Worm (Caenorhabditis elegans) whole organism, late embryonic: ENCODE measurements around the gene C06E1.7.
A peak's percentile ranks its signal among the peaks of the same experiment; 100 is the strongest.

Source experiments
- C38D4.7 ChIP-seq: fragments of 200-800 bp; sonication (Bioruptor generic); optimal IDR thresholded peaks from 2 replicates; lab custom pipeline; 2018; ENCODE audit warnings: mild to moderate bottlenecking, missing genetic modification characterization, moderate library complexity, missing compliant biosample characterization
- K09A11.1 ChIP-seq: sonication (generic microtip); optimal IDR thresholded peaks from 2 replicates; lab custom pipeline; 2017; ENCODE audit warnings: antibody characterized with exemption, mild to moderate bottlenecking, missing genetic modification characterization, missing compliant biosample characterization; ENCODE audit not compliant: insufficient read depth
- T23F11.4 ChIP-seq: fragments of 200-800 bp; sonication (Bioruptor generic); optimal IDR thresholded peaks from 2 replicates; lab custom pipeline; 2018; ENCODE audit warnings: mild to moderate bottlenecking, missing genetic modification characterization, missing compliant biosample characterization
- ceh-14 ChIP-seq: sonication (generic microtip); optimal IDR thresholded peaks from 2 replicates; lab custom pipeline; 2016; ENCODE audit warnings: missing genotype, missing genetic modification characterization, missing compliant biosample characterization
- ceh-18 ChIP-seq: sonication (generic microtip); optimal IDR thresholded peaks from 2 replicates; lab custom pipeline; 2016; ENCODE audit warnings: missing genetic modification characterization, missing compliant biosample characterization
- ceh-19 ChIP-seq: fragments of 200-800 bp; sonication (Bioruptor generic); optimal IDR thresholded peaks from 2 replicates; lab custom pipeline; 2018; ENCODE audit warnings: mild to moderate bottlenecking, missing genetic modification characterization, missing compliant biosample characterization
- ceh-30 ChIP-seq: fragments of 150-350 bp; optimal IDR thresholded peaks from 2 replicates; lab custom pipeline; 2014; ENCODE audit warnings: missing biosample characterization, missing genetic modification characterization
- ceh-31 ChIP-seq: sonication (generic microtip); optimal IDR thresholded peaks from 2 replicates; lab custom pipeline; 2016; ENCODE audit warnings: missing genetic modification characterization, missing compliant biosample characterization
- ceh-45 ChIP-seq: fragments of 200-800 bp; sonication (Bioruptor generic); IDR thresholded peaks from 2 replicates; pipeline ENCODE4 v1.3.6; 2022; ENCODE audit warnings: missing genetic modification reagents, missing genetic modification characterization, missing compliant biosample characterization
- ceh-48 ChIP-seq: sonication (generic microtip); optimal IDR thresholded peaks from 2 replicates; lab custom pipeline; 2016; ENCODE audit warnings: missing genetic modification characterization, inconsistent platforms, missing compliant biosample characterization
- ceh-6 ChIP-seq: fragments of 200-800 bp; sonication (Bioruptor generic); optimal IDR thresholded peaks from 2 replicates; lab custom pipeline; 2018; ENCODE audit warnings: mild to moderate bottlenecking, missing genetic modification characterization, missing compliant biosample characterization
- ceh-9 ChIP-seq: sonication (generic microtip); optimal IDR thresholded peaks from 2 replicates; lab custom pipeline; 2016; ENCODE audit warnings: mild to moderate bottlenecking, missing genetic modification characterization, inconsistent platforms, missing compliant biosample characterization
- che-1 ChIP-seq: sonication (generic microtip); optimal IDR thresholded peaks from 2 replicates; lab custom pipeline; 2016; ENCODE audit warnings: mild to moderate bottlenecking, missing genetic modification characterization, missing compliant biosample characterization
- dmd-4 ChIP-seq: sonication (generic microtip); optimal IDR thresholded peaks from 2 replicates; lab custom pipeline; 2016; ENCODE audit warnings: borderline replicate concordance, missing genetic modification characterization, missing compliant biosample characterization
- elt-2 ChIP-seq: sonication (generic microtip); optimal IDR thresholded peaks from 2 replicates; lab custom pipeline; 2016; ENCODE audit warnings: missing genetic modification reagents, missing genetic modification characterization, missing compliant biosample characterization
- elt-4 ChIP-seq: sonication (generic microtip); optimal IDR thresholded peaks from 2 replicates; lab custom pipeline; 2016; ENCODE audit warnings: missing genetic modification characterization, missing compliant biosample characterization
- ets-4 ChIP-seq: sonication (generic microtip); optimal IDR thresholded peaks from 2 replicates; lab custom pipeline; 2016; ENCODE audit warnings: missing genetic modification characterization, missing compliant biosample characterization
- fkh-10 ChIP-seq: fragments of 150-350 bp; optimal IDR thresholded peaks from 2 replicates; lab custom pipeline; 2014; ENCODE audit warnings: missing biosample characterization, missing genetic modification reagents, missing genetic modification characterization
- hlh-13 ChIP-seq: fragments of 200-800 bp; sonication (Bioruptor generic); optimal IDR thresholded peaks from 2 replicates; lab custom pipeline; 2018; ENCODE audit warnings: mild to moderate bottlenecking, missing genetic modification characterization, missing compliant biosample characterization
- hlh-30 ChIP-seq: sonication (generic microtip); optimal IDR thresholded peaks from 2 replicates; lab custom pipeline; 2017; ENCODE audit warnings: antibody characterized with exemption, missing genetic modification characterization, missing compliant biosample characterization; ENCODE audit not compliant: insufficient read depth
- hlh-6 ChIP-seq: sonication (generic microtip); optimal IDR thresholded peaks from 2 replicates; lab custom pipeline; 2016; ENCODE audit warnings: missing genotype, missing genetic modification characterization, missing compliant biosample characterization
- hlh-8 ChIP-seq: sonication (generic microtip); optimal IDR thresholded peaks from 2 replicates; lab custom pipeline; 2016; ENCODE audit warnings: missing genotype, missing genetic modification characterization, missing compliant biosample characterization
- lin-11 ChIP-seq: fragments of 200-800 bp; sonication (Bioruptor generic); optimal IDR thresholded peaks from 2 replicates; lab custom pipeline; 2018; ENCODE audit warnings: mild to moderate bottlenecking, missing genetic modification characterization, missing compliant biosample characterization
- madf-2 ChIP-seq: sonication (generic microtip); optimal IDR thresholded peaks from 2 replicates; lab custom pipeline; 2017; ENCODE audit warnings: missing genetic modification characterization, missing compliant biosample characterization
- nfya-1 ChIP-seq: sonication (generic microtip); optimal IDR thresholded peaks from 2 replicates; lab custom pipeline; 2017; ENCODE audit warnings: missing genetic modification characterization, mild to moderate bottlenecking, missing compliant biosample characterization, antibody characterized with exemption, moderate library complexity
- nhr-11 ChIP-seq: fragments of 150-350 bp; optimal IDR thresholded peaks from 2 replicates; lab custom pipeline; 2014; ENCODE audit warnings: missing biosample characterization, missing genetic modification characterization
- nhr-232 ChIP-seq: sonication (generic microtip); optimal IDR thresholded peaks from 2 replicates; lab custom pipeline; 2016; ENCODE audit warnings: missing genetic modification characterization, missing compliant biosample characterization
- pag-3 ChIP-seq: sonication (generic microtip); optimal IDR thresholded peaks from 2 replicates; lab custom pipeline; 2016; ENCODE audit warnings: missing compliant biosample characterization, missing genetic modification characterization, borderline replicate concordance
- pros-1 ChIP-seq: fragments of 150-350 bp; optimal IDR thresholded peaks from 2 replicates; lab custom pipeline; 2014; ENCODE audit warnings: missing biosample characterization, missing genetic modification reagents, missing genetic modification characterization
- ref-2 ChIP-seq: sonication (generic microtip); optimal IDR thresholded peaks from 2 replicates; lab custom pipeline; 2016; ENCODE audit warnings: missing genetic modification characterization, missing compliant biosample characterization
- sox-2 ChIP-seq: fragments of 200-800 bp; sonication (Bioruptor generic); IDR thresholded peaks from 2 replicates; pipeline ENCODE4 v1.3.6; 2022; ENCODE audit warnings: missing genetic modification reagents, missing genetic modification characterization, missing compliant biosample characterization
- tbx-2 ChIP-seq: sonication (generic microtip); optimal IDR thresholded peaks from 2 replicates; lab custom pipeline; 2016; ENCODE audit warnings: missing genetic modification characterization, missing compliant biosample characterization
- tbx-7 ChIP-seq: sonication (generic microtip); optimal IDR thresholded peaks from 2 replicates; lab custom pipeline; 2016; ENCODE audit warnings: missing genotype, missing genetic modification characterization, missing compliant biosample characterization
- unc-3 ChIP-seq, 2 experiments: fragments of 200-800 bp in 1 of 2; sonication (Bioruptor generic) in 1 of 2; sonication (generic microtip) in 1 of 2; conservative IDR thresholded peaks in 1 of 2; optimal IDR thresholded peaks in 1 of 2; 2 replicates each; pipeline versions ENCODE4 v1.3.6 to Lab custom; 2016 to 2022; ENCODE audit warnings: missing compliant biosample characterization in 2 of 2, missing genetic modification characterization in 2 of 2, missing genetic modification reagents in 1 of 2
- unc-42 ChIP-seq: sonication (generic microtip); optimal IDR thresholded peaks from 2 replicates; lab custom pipeline; 2016; ENCODE audit warnings: missing genotype, missing genetic modification characterization, missing compliant biosample characterization
- unc-55 ChIP-seq: sonication (generic microtip); optimal IDR thresholded peaks from 2 replicates; lab custom pipeline; 2017; ENCODE audit warnings: missing biosample characterization, missing genetic modification reagents, missing genetic modification characterization
- unc-86 ChIP-seq: sonication (generic microtip); optimal IDR thresholded peaks from 2 replicates; lab custom pipeline; 2016; ENCODE audit warnings: missing genetic modification characterization, missing compliant biosample characterization
- ztf-16 ChIP-seq: sonication (generic microtip); optimal IDR thresholded peaks from 2 replicates; lab custom pipeline; 2017; ENCODE audit warnings: missing genetic modification characterization, missing compliant biosample characterization

The C06E1.7 gene

ce11 chrIII:8575359-8576101 is 18.0 kb downstream of the C06E1.7 start:
- TF ChIP-seq ceh-31 (tag; lab: Kevin White, UChicago), result no peak
- no peak for TF ChIP-seq unc-42
- no peak for TF ChIP-seq ceh-45
- no peak for TF ChIP-seq ceh-48 (tag; lab: Kevin White, UChicago)
- no peak for TF ChIP-seq ceh-19
- no peak for TF ChIP-seq lin-11 (tag; lab: Kevin White, UChicago)
- no peak for TF ChIP-seq nhr-11 (tag; lab: Kevin White, UChicago)
- no peak for TF ChIP-seq ets-4
- no peak for TF ChIP-seq nfya-1 (tag; lab: Kevin White, UChicago)
- TF ChIP-seq ceh-18, result no peak
- no peak for TF ChIP-seq sox-2
- no peak for TF ChIP-seq fkh-10 (GFP tag; lab: Kevin White, UChicago)
- no peak for TF ChIP-seq hlh-6 (tag; lab: Kevin White, UChicago)

ce11 chrIII:8574299-8574698 is 19.2 kb downstream of the C06E1.7 start:
- TF ChIP-seq elt-2 (tag; lab: Kevin White, UChicago) (peak; percentile 66), tbx-7 (tag; lab: Kevin White, UChicago) (no peak), che-1 (no peak), ceh-6 (GFP tag; lab: Kevin White, UChicago) (no peak)

ce11 chrIII:8573869-8574268 is 19.7 kb downstream of the C06E1.7 start:
- TF ChIP-seq nhr-232 (tag; lab: Kevin White, UChicago), result no peak
- TF ChIP-seq unc-86 (tag; lab: Kevin White, UChicago), result no peak
- TF ChIP-seq unc-55, result no peak
- TF ChIP-seq hlh-8 (tag; lab: Kevin White, UChicago), result no peak
- no peak for TF ChIP-seq ceh-9

ce11 chrIII:8573301-8573700 is 20.2 kb downstream of the C06E1.7 start:
- TF ChIP-seq ceh-14 (tag; lab: Kevin White, UChicago), result no peak

- TF ChIP-seq pag-3 (no peak), T23F11.4 (GFP tag; lab: Kevin White, UChicago) (no peak), ceh-19 (no peak), ztf-16 (no peak), C38D4.7 (no peak), ref-2 (tag; lab: Kevin White, UChicago) (peak; percentile 3), nfya-1 (tag; lab: Kevin White, UChicago) (no peak), elt-4 (tag; lab: Kevin White, UChicago) (no peak), unc-42 (peak; percentile 65), ceh-9 (no peak), pros-1 (no peak)
These were observed 21.7 kb downstream of the C06E1.7 start for ce11 chrIII:8571845-8572244.

- TF ChIP-seq unc-3 (GFP tag; conservative IDR thresholded peaks at IDR 0.05; lab: Robert Waterston, UW) (no peak), unc-3 (tag; optimal IDR thresholded peaks at IDR 0.05; lab: Kevin White, UChicago) (no peak), K09A11.1 (tag; lab: Kevin White, UChicago) (no peak), ceh-30 (tag; lab: Kevin White, UChicago) (no peak), hlh-30 (no peak), ceh-45 (no peak), hlh-13 (GFP tag; lab: Kevin White, UChicago) (no peak), madf-2 (tag; lab: Kevin White, UChicago) (no peak), dmd-4 (no peak), tbx-2 (tag; lab: Kevin White, UChicago) (no peak), elt-4 (tag; lab: Kevin White, UChicago) (no peak), T23F11.4 (GFP tag; lab: Kevin White, UChicago) (no peak), ets-4 (no peak)
These were observed 23.2 kb downstream of the C06E1.7 start for ce11 chrIII:8570289-8570688.
